Fruit fly (Drosophila melanogaster) Kc167 (cell line): Measurements from ENCODE around the gene NFAT.

Source experiments
- Myc ChIP-seq: fragments of >200 bp; optimal IDR thresholded peaks from 2 replicates; lab custom pipeline; 2017; ENCODE audit warnings: missing external identifiers
- Sin3A ChIP-seq: fragments of >200 bp; optimal IDR thresholded peaks from 2 replicates; lab custom pipeline; 2018; ENCODE audit warnings: missing external identifiers
- h ChIP-seq: fragments of >200 bp; optimal IDR thresholded peaks from 3 replicates; lab custom pipeline; 2018; ENCODE audit warnings: missing external identifiers
- insv ChIP-seq: fragments of >200 bp; optimal IDR thresholded peaks from 3 replicates; lab custom pipeline; 2018; ENCODE audit warnings: missing external identifiers
- psq ChIP-seq: fragments of >200 bp; optimal IDR thresholded peaks from 2 replicates; lab custom pipeline; 2017; ENCODE audit warnings: missing external identifiers
- ttk ChIP-seq: sonication (Bioruptor generic); optimal IDR thresholded peaks from 2 replicates; lab custom pipeline; 2017; ENCODE audit warnings: missing external identifiers

NFAT gene

dm6 chrX:13616417-13617050, 8.0 kb upstream of the NFAT start, which contains the start of the genes tth and Tango2:
TSS of gene tth (minus strand) at chrX:13616586.
TSS of gene Tango2 (plus strand) at chrX:13616989.
- TF ChIP-seq h (lab: Kevin White, UChicago) (no peak), Sin3A (lab: Kevin White, UChicago) (no peak), Myc (lab: Kevin White, UChicago) (no peak), insv (lab: Kevin White, UChicago) (no peak), ttk (lab: Kevin White, UChicago) (no peak), psq (lab: Kevin White, UChicago) (no peak)

- TF ChIP-seq ttk (lab: Kevin White, UChicago) (no peak), h (lab: Kevin White, UChicago) (no peak), psq (lab: Kevin White, UChicago) (no peak), Sin3A (lab: Kevin White, UChicago) (no peak), Myc (lab: Kevin White, UChicago) (no peak), insv (lab: Kevin White, UChicago) (no peak)
Observed at dm6 chrX:13625080-13625723, 657 bp downstream of the NFAT start.

dm6 chrX:13625888-13626578, 1.5 kb downstream of the NFAT start:
- TF ChIP-seq psq (lab: Kevin White, UChicago) (no peak), ttk (lab: Kevin White, UChicago) (no peak), Myc (lab: Kevin White, UChicago) (no peak)

dm6 chrX:13626579-13626894, 2.0 kb downstream of the NFAT start:
- TF ChIP-seq h (lab: Kevin White, UChicago) (no peak), insv (lab: Kevin White, UChicago) (no peak), ttk (lab: Kevin White, UChicago) (no peak), psq (lab: Kevin White, UChicago) (no peak), Sin3A (lab: Kevin White, UChicago) (no peak), Myc (lab: Kevin White, UChicago) (no peak)

dm6 chrX:13627855-13628254, 3.3 kb downstream of the NFAT start:
- TF ChIP-seq ttk (lab: Kevin White, UChicago) (no peak), psq (lab: Kevin White, UChicago) (no peak), Sin3A (lab: Kevin White, UChicago) (no peak), Myc (lab: Kevin White, UChicago) (no peak), h (lab: Kevin White, UChicago) (no peak), insv (lab: Kevin White, UChicago) (no peak)

dm6 chrX:13629414-13629813, 4.9 kb downstream of the NFAT start:
- TF ChIP-seq psq (lab: Kevin White, UChicago) (no peak), Myc (lab: Kevin White, UChicago) (no peak), insv (lab: Kevin White, UChicago) (no peak), ttk (lab: Kevin White, UChicago) (no peak), Sin3A (lab: Kevin White, UChicago) (no peak), h (lab: Kevin White, UChicago) (no peak)

- TF ChIP-seq Sin3A (lab: Kevin White, UChicago) = no peak
- TF ChIP-seq Myc (lab: Kevin White, UChicago) = no peak
- no peak for TF ChIP-seq insv (lab: Kevin White, UChicago)
- TF ChIP-seq ttk (lab: Kevin White, UChicago) = no peak
- TF ChIP-seq psq (lab: Kevin White, UChicago) = no peak
- no peak for TF ChIP-seq h (lab: Kevin White, UChicago)
Observed at dm6 chrX:13630290-13630900, 5.8 kb downstream of the NFAT start.

- TF ChIP-seq ttk (lab: Kevin White, UChicago) (no peak), Myc (lab: Kevin White, UChicago) (no peak), insv (lab: Kevin White, UChicago) (no peak), h (lab: Kevin White, UChicago) (no peak), Sin3A (lab: Kevin White, UChicago) (no peak), psq (lab: Kevin White, UChicago) (no peak)
Observed at dm6 chrX:13632606-13633005, 8.1 kb downstream of the NFAT start.

- TF ChIP-seq Sin3A (lab: Kevin White, UChicago) (no peak), insv (lab: Kevin White, UChicago) (no peak), Myc (lab: Kevin White, UChicago) (no peak), ttk (lab: Kevin White, UChicago) (no peak), psq (lab: Kevin White, UChicago) (no peak), h (lab: Kevin White, UChicago) (no peak)
Observed at dm6 chrX:13633298-13633891, 8.8 kb downstream of the NFAT start.

dm6 chrX:13634254-13634999, 9.9 kb downstream of the NFAT start:
- TF ChIP-seq insv (lab: Kevin White, UChicago) = no peak
- TF ChIP-seq h (lab: Kevin White, UChicago) = no peak
- no peak for TF ChIP-seq ttk (lab: Kevin White, UChicago)
- no peak for TF ChIP-seq Sin3A (lab: Kevin White, UChicago)
- TF ChIP-seq Myc (lab: Kevin White, UChicago) = no peak
- no peak for TF ChIP-seq psq (lab: Kevin White, UChicago)
